Fruit fly (Drosophila melanogaster) whole organism, prepupa: Measurements from ENCODE around the gene ECSIT.

Source experiments
- CG10631 ChIP-seq: fragments of 200-800 bp; sonication (Bioruptor generic); optimal IDR thresholded peaks from 2 replicates; lab custom pipeline; 2016; ENCODE audit warnings: missing biosample characterization, missing genetic modification characterization
- CG11762 ChIP-seq: fragments of 200-800 bp; sonication (Bioruptor generic); optimal IDR thresholded peaks from 3 replicates; lab custom pipeline; 2016; ENCODE audit warnings: missing biosample characterization, missing genetic modification characterization; ENCODE audit not compliant: insufficient read depth
- CG15336 ChIP-seq: fragments of 200-800 bp; sonication (Bioruptor generic); IDR thresholded peaks from 2 replicates; pipeline ENCODE4 v1.3.6; 2022; ENCODE audit warnings: missing biosample characterization, missing genetic modification characterization
- CG1621 ChIP-seq: fragments of 200-800 bp; sonication (Bioruptor generic); optimal IDR thresholded peaks from 3 replicates; lab custom pipeline; 2018; ENCODE audit warnings: missing biosample characterization, mild to moderate bottlenecking, missing genetic modification characterization
- CG3032 ChIP-seq: fragments of 200-800 bp; optimal IDR thresholded peaks from 2 replicates; lab custom pipeline; 2019; ENCODE audit warnings: missing biosample characterization, mild to moderate bottlenecking, missing genetic modification characterization, moderate library complexity
- CG31627 ChIP-seq: fragments of 200-800 bp; sonication (Bioruptor generic); optimal IDR thresholded peaks from 3 replicates; lab custom pipeline; 2016; ENCODE audit warnings: missing biosample characterization, missing genetic modification characterization
- CG34406 ChIP-seq: fragments of 200-800 bp; sonication (Bioruptor generic); optimal IDR thresholded peaks from 3 replicates; lab custom pipeline; 2016; ENCODE audit warnings: missing biosample characterization, missing genetic modification characterization
- CG3919 ChIP-seq: fragments of 200-800 bp; sonication (Bioruptor generic); optimal IDR thresholded peaks from 3 replicates; lab custom pipeline; 2016; ENCODE audit warnings: missing biosample characterization, missing genetic modification characterization
- CG6163 ChIP-seq: fragments of 200-800 bp; sonication (Bioruptor generic); IDR thresholded peaks from 3 replicates; pipeline ENCODE4 v1.3.6; 2022; ENCODE audit warnings: missing biosample characterization, missing genetic modification characterization
- CG6808 ChIP-seq: fragments of 200-800 bp; sonication (Bioruptor generic); optimal IDR thresholded peaks from 3 replicates; lab custom pipeline; 2017; ENCODE audit warnings: missing biosample characterization, missing genetic modification characterization, mild to moderate bottlenecking, moderate library complexity, missing genetic modification reagents
- CG8632 ChIP-seq: fragments of 200-800 bp; sonication (Bioruptor generic); optimal IDR thresholded peaks from 3 replicates; lab custom pipeline; 2016; ENCODE audit warnings: missing biosample characterization, missing genetic modification characterization
- Eip78C ChIP-seq: fragments of 200-800 bp; sonication (Bioruptor generic); peaks from one replicate; lab custom pipeline; 2016; ENCODE audit warnings: missing biosample characterization, missing genetic modification characterization
- Eip93F ChIP-seq: fragments of 200-800 bp; sonication (Bioruptor generic); optimal IDR thresholded peaks from 2 replicates; lab custom pipeline; 2016; ENCODE audit warnings: missing biosample characterization, mild to moderate bottlenecking, missing genetic modification characterization
- Ets21C ChIP-seq: fragments of 200-800 bp; sonication (Bioruptor generic); optimal IDR thresholded peaks from 3 replicates; lab custom pipeline; 2016; ENCODE audit warnings: missing biosample characterization, missing genetic modification characterization
- Gug ChIP-seq: fragments of 200-800 bp; sonication (Bioruptor generic); IDR thresholded peaks from 2 replicates; pipeline ENCODE4 v1.3.6; 2022; ENCODE audit warnings: missing biosample characterization, missing genetic modification characterization
- Hr38 ChIP-seq: sonication (Bioruptor generic); optimal IDR thresholded peaks from 2 replicates; lab custom pipeline; 2016; ENCODE audit warnings: missing biosample characterization, missing genetic modification characterization
- Hr39 ChIP-seq: fragments of 200-800 bp; sonication (Bioruptor generic); optimal IDR thresholded peaks from 2 replicates; lab custom pipeline; 2016; ENCODE audit warnings: missing biosample characterization, missing genetic modification characterization
- Lpt ChIP-seq: fragments of 200-800 bp; sonication (Bioruptor generic); optimal IDR thresholded peaks from 3 replicates; lab custom pipeline; 2016; ENCODE audit warnings: missing biosample characterization, missing genetic modification characterization
- Met ChIP-seq: fragments of 200-800 bp; sonication (Bioruptor generic); optimal IDR thresholded peaks from 3 replicates; lab custom pipeline; 2016; ENCODE audit warnings: missing biosample characterization, missing genetic modification characterization
- OdsH ChIP-seq: fragments of 200-800 bp; sonication (Bioruptor generic); optimal IDR thresholded peaks from 3 replicates; lab custom pipeline; 2016; ENCODE audit warnings: missing biosample characterization, missing genetic modification characterization
- Smox ChIP-seq: fragments of 200-800 bp; sonication (Bioruptor generic); optimal IDR thresholded peaks from 3 replicates; lab custom pipeline; 2016; ENCODE audit warnings: missing biosample characterization, missing genetic modification characterization
- Sox102F ChIP-seq: fragments of 200-800 bp; sonication (Bioruptor generic); optimal IDR thresholded peaks from 2 replicates; lab custom pipeline; 2016; ENCODE audit warnings: missing biosample characterization, mild to moderate bottlenecking, missing genetic modification characterization
- Sox14 ChIP-seq: fragments of 200-800 bp; sonication (Bioruptor generic); optimal IDR thresholded peaks from 3 replicates; lab custom pipeline; 2016; ENCODE audit warnings: missing biosample characterization, missing genetic modification characterization
- achi ChIP-seq: fragments of 200-800 bp; sonication (Bioruptor generic); optimal IDR thresholded peaks from 3 replicates; lab custom pipeline; 2016; ENCODE audit warnings: missing biosample characterization, missing genetic modification characterization
- cyc ChIP-seq: fragments of 200-800 bp; sonication (Bioruptor generic); optimal IDR thresholded peaks from 3 replicates; lab custom pipeline; 2016; ENCODE audit warnings: missing biosample characterization, missing genetic modification characterization
- dac ChIP-seq: fragments of 200-800 bp; sonication (Bioruptor generic); optimal IDR thresholded peaks from 2 replicates; lab custom pipeline; 2017; ENCODE audit warnings: missing biosample characterization, mild to moderate bottlenecking, missing genetic modification characterization
- dsx ChIP-seq: fragments of 200-800 bp; optimal IDR thresholded peaks from 3 replicates; lab custom pipeline; 2019; ENCODE audit warnings: missing biosample characterization, mild to moderate bottlenecking, missing genetic modification characterization, moderate library complexity; ENCODE audit not compliant: poor library complexity, severe bottlenecking
- eg ChIP-seq: fragments of 200-800 bp; sonication (Bioruptor generic); IDR thresholded peaks from 3 replicates; pipeline ENCODE4 v1.3.6; 2022; ENCODE audit warnings: missing biosample characterization, missing genetic modification characterization
- esn ChIP-seq: fragments of 200-800 bp; sonication (Bioruptor generic); optimal IDR thresholded peaks from 2 replicates; lab custom pipeline; 2016; ENCODE audit warnings: missing biosample characterization, mild to moderate bottlenecking, missing genetic modification characterization, moderate library complexity
- fd59A ChIP-seq: fragments of 200-800 bp; sonication (Bioruptor generic); optimal IDR thresholded peaks from 2 replicates; lab custom pipeline; 2017; ENCODE audit warnings: missing biosample characterization, mild to moderate bottlenecking, missing genetic modification characterization, missing genetic modification reagents
- fkh ChIP-seq: fragments of 200-800 bp; sonication (Bioruptor generic); optimal IDR thresholded peaks from 3 replicates; lab custom pipeline; 2017; ENCODE audit warnings: missing biosample characterization, mild to moderate bottlenecking, missing genetic modification characterization, moderate library complexity
- lz ChIP-seq: fragments of 200-800 bp; sonication (Bioruptor generic); optimal IDR thresholded peaks from 3 replicates; lab custom pipeline; 2016; ENCODE audit warnings: missing biosample characterization, missing genetic modification characterization
- net ChIP-seq: fragments of 200-800 bp; sonication (Bioruptor generic); optimal IDR thresholded peaks from 3 replicates; lab custom pipeline; 2016; ENCODE audit warnings: missing biosample characterization, missing genetic modification characterization
- pdm3 ChIP-seq: fragments of 200-800 bp; sonication (Bioruptor generic); optimal IDR thresholded peaks from 3 replicates; lab custom pipeline; 2016; ENCODE audit warnings: missing biosample characterization, missing genetic modification characterization
- salr ChIP-seq, 2 experiments: fragments of 200-800 bp; sonication (Bioruptor generic); optimal IDR thresholded peaks; 3 replicates each; lab custom pipeline; 2016 to 2018; ENCODE audit warnings: missing biosample characterization in 2 of 2, missing genetic modification characterization in 2 of 2, mild to moderate bottlenecking in 1 of 2
- spab ChIP-seq: fragments of 200-800 bp; sonication (Bioruptor generic); optimal IDR thresholded peaks from 2 replicates; lab custom pipeline; 2017; ENCODE audit warnings: missing biosample characterization, mild to moderate bottlenecking, missing genetic modification characterization, missing genetic modification reagents
- ss ChIP-seq, 2 experiments: fragments of 200-800 bp; sonication (Bioruptor generic); optimal IDR thresholded peaks; 2 replicates in 1 of 2; 3 replicates in 1 of 2; lab custom pipeline; 2017 to 2018; ENCODE audit warnings: mild to moderate bottlenecking in 2 of 2, missing biosample characterization in 2 of 2, missing genetic modification characterization in 2 of 2, moderate library complexity in 1 of 2
- svp ChIP-seq: fragments of 200-800 bp; sonication (Bioruptor generic); peaks from one replicate; lab custom pipeline; 2016; ENCODE audit warnings: missing biosample characterization, missing genetic modification characterization
- topi ChIP-seq: fragments of 200-800 bp; sonication (Bioruptor generic); optimal IDR thresholded peaks from 3 replicates; lab custom pipeline; 2016; ENCODE audit warnings: missing biosample characterization, missing genetic modification characterization
- vri ChIP-seq: fragments of 200-800 bp; sonication (Bioruptor generic); optimal IDR thresholded peaks from 3 replicates; lab custom pipeline; 2016; ENCODE audit warnings: missing biosample characterization, mild to moderate bottlenecking, missing genetic modification characterization

Gene ECSIT

dm6 chr3R:5861218-5861902, 5.0 kb downstream of the ECSIT start (continued):
- peak; percentile 61 for TF ChIP-seq topi (GFP tag; lab: Kevin White, UChicago)
- TF ChIP-seq, all 60 proteins: peak for 36

- TF ChIP-seq Met (GFP tag; lab: Kevin White, UChicago) = peak; percentile 44
- TF ChIP-seq CG6808 (GFP tag; lab: Kevin White, UChicago) = peak; percentile 5
- peak; percentile 21; the same call in 1 of the 3 replicates for TF ChIP-seq eg (GFP tag; lab: Robert Waterston, UW)
- no peak for TF ChIP-seq CG8632
- TF ChIP-seq Gug (GFP tag; lab: Robert Waterston, UW) = no peak
- no peak for TF ChIP-seq salr (GFP tag; optimal IDR thresholded peaks at IDR 0.05; lab: Kevin White, UChicago)
- TF ChIP-seq CG1621 (tag; lab: Kevin White, UChicago) = peak; percentile 21
- TF ChIP-seq esn (GFP tag; lab: Kevin White, UChicago) = peak; percentile 46
- peak; percentile 15 for TF ChIP-seq Ets21C (GFP tag; lab: Kevin White, UChicago)
- peak; percentile 22 for TF ChIP-seq Hr39 (GFP tag; lab: Kevin White, UChicago)
- no peak for TF ChIP-seq Sox102F (GFP tag; lab: Kevin White, UChicago)
- peak in 1 of 2 experiments; percentile 3 for TF ChIP-seq ss (GFP tag; optimal IDR thresholded peaks at IDR 0.05; lab: Kevin White, UChicago)
- TF ChIP-seq fd59A (GFP tag; lab: Kevin White, UChicago) = no peak
- TF ChIP-seq cyc = peak; percentile 54
- peak; percentile 11 for TF ChIP-seq pdm3 (GFP tag; lab: Kevin White, UChicago)
- TF ChIP-seq CG15336 = peak; percentile 34; the same call in 1 of the 2 replicates
- no peak for TF ChIP-seq spab (GFP tag; lab: Kevin White, UChicago)
- no peak for TF ChIP-seq Hr38
- TF ChIP-seq Sox14 = peak; percentile 77
- TF ChIP-seq Eip78C = peak; percentile 58
- peak; percentile 19 for TF ChIP-seq CG3032 (tag; lab: Kevin White, UChicago)
- no peak for TF ChIP-seq Lpt (GFP tag; lab: Kevin White, UChicago)
- TF ChIP-seq CG6163 (GFP tag; lab: Robert Waterston, UW) = peak; percentile 50; the same call in 1 of the 3 replicates
- TF ChIP-seq CG34406 (GFP tag; lab: Kevin White, UChicago) = peak; percentile 23
- no peak for TF ChIP-seq CG11762 (GFP tag; lab: Kevin White, UChicago)
- peak; percentile 4 for TF ChIP-seq net (GFP tag; lab: Kevin White, UChicago)
- TF ChIP-seq achi (GFP tag; lab: Kevin White, UChicago) = no peak
- TF ChIP-seq fkh (GFP tag; lab: Kevin White, UChicago) = no peak
- TF ChIP-seq svp (GFP tag; lab: Kevin White, UChicago) = peak; percentile 83
- peak; percentile 49 for TF ChIP-seq CG3919 (GFP tag; lab: Kevin White, UChicago)
- peak; percentile 40 for TF ChIP-seq topi (GFP tag; lab: Kevin White, UChicago)
- TF ChIP-seq Eip93F (GFP tag; lab: Kevin White, UChicago) = no peak
- TF ChIP-seq CG31627 = peak; percentile 41
- peak; percentile 23 for TF ChIP-seq CG10631 (GFP tag; lab: Kevin White, UChicago)
- TF ChIP-seq dsx (GFP tag; lab: Kevin White, UChicago) = peak; percentile 34
- TF ChIP-seq Smox (GFP tag; lab: Kevin White, UChicago) = peak; percentile 27
- no peak for TF ChIP-seq dac (GFP tag; lab: Kevin White, UChicago)
- peak; percentile 42 for TF ChIP-seq lz
- TF ChIP-seq vri (GFP tag; lab: Kevin White, UChicago) = peak; percentile 94
- TF ChIP-seq OdsH (GFP tag; lab: Kevin White, UChicago) = peak; percentile 25
These were observed 5.8 kb downstream of the ECSIT start, which contains the start of gene CG2017 for dm6 chr3R:5862032-5862641. Gene CG2017 (minus strand): TSS chr3R:5862405.
